Worm (Caenorhabditis elegans) whole organism, L4/young adult: ENCODE measurements around the gene idpp-6.

ENCODE experiments used
- W03F9.2 ChIP-seq: fragments of 150-350 bp; optimal IDR thresholded peaks from 2 replicates; lab custom pipeline; 2014; ENCODE audit warnings: missing biosample characterization, missing genetic modification characterization
- dao-5 ChIP-seq: sonication (generic microtip); optimal IDR thresholded peaks from 2 replicates; lab custom pipeline; 2016; ENCODE audit warnings: missing genotype, missing genetic modification characterization, moderate library complexity, missing compliant biosample characterization
- him-1 ChIP-seq: sonication (generic microtip); optimal IDR thresholded peaks from 2 replicates; lab custom pipeline; 2016; ENCODE audit warnings: missing genotype, missing genetic modification reagents, missing genetic modification characterization, missing compliant biosample characterization

DNA sequence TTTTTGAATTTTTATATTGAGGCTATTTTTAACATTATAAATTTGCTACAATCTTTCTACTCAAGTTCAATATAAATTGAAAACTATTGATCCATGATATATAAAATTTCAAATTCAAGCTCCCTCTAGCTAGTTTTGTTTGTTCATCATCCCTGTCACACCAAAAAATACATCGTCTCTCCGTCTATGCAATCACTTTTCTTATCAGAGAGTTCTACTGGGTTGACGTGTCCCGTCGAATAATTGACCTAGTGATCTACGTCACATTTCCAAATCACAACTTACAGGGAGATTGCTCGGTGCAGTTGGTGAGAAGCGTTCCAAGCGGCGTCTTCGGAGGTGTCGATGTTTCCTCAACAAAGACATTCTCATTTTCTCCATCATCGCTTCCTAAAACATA is 21.7 kb upstream of the idpp-6 start:
- TF ChIP-seq him-1 (tag; lab: Kevin White, UChicago): no peak
- no peak for TF ChIP-seq W03F9.2 (tag; lab: Kevin White, UChicago)
- no peak for TF ChIP-seq dao-5 (tag; lab: Kevin White, UChicago)
